Fruit fly (Drosophila melanogaster) whole organism, pupa: ENCODE results near the gene Abl.

ENCODE experiments used
- CG15710 ChIP-seq: fragments of 200-800 bp; sonication (Bioruptor generic); optimal IDR thresholded peaks from 2 replicates; lab custom pipeline; 2018; ENCODE audit warnings: missing biosample characterization, mild to moderate bottlenecking, missing genetic modification characterization, moderate library complexity
- EcR ChIP-seq: fragments of 200-800 bp; sonication (Bioruptor generic); optimal IDR thresholded peaks from 3 replicates; lab custom pipeline; 2019; ENCODE audit warnings: missing biosample characterization, missing genetic modification characterization, mild to moderate bottlenecking, moderate library complexity, missing genetic modification reagents
- Ets98B ChIP-seq: fragments of 200-800 bp; sonication (Bioruptor generic); IDR thresholded peaks from 2 replicates; pipeline ENCODE4 v1.3.6; 2022; ENCODE audit warnings: missing biosample characterization, missing genetic modification characterization
- gl ChIP-seq: fragments of 200-800 bp; sonication (Bioruptor generic); optimal IDR thresholded peaks from 2 replicates; lab custom pipeline; 2018; ENCODE audit warnings: missing biosample characterization, mild to moderate bottlenecking, missing genetic modification characterization

DNA sequence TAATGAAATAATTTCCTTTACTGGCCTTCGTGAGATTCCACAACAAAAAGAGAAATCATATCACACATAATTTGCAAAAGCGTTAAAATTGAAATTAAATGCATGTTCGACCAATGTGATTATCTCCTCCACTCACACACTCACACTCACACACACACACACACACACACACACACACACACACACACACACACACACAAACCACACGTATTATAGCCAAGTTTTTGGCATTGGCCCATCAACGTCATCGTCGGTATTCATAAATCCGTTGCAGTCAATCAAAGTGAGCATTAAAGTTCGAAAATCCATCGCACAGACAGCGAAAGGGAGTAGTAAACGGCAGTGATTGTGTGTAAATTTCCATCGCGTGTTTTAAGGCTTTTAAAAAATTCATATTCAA lies 42.4 kb upstream of the Abl start:
- no peak for TF ChIP-seq CG15710 (tag; lab: Kevin White, UChicago)
- no peak for TF ChIP-seq gl (tag; lab: Kevin White, UChicago)
- TF ChIP-seq EcR (GFP tag; lab: Kevin White, UChicago): no peak
- TF ChIP-seq Ets98B (GFP tag; lab: Robert Waterston, UW): no peak
